Worm (Caenorhabditis elegans): ENCODE data around the gene F25H9.7.

Gene F25H9.7

DNA sequence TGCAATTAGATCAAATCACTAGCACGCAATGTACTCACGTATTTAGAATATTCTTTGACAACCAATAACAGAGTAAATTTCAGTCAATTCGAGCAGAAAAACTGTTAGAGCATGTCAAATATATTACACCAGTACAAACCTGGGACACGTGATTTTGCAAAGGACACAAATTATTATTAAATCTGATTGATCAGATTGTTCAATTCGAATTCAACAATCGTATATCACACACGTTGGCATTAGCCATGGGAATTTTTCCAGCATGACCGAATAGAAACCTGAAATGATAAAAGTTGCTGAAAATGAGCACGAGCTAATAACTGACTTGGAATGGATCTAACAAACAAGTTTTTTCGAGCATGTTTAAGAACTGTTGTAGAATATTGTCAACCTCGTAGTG lies 45.1 kb upstream of the F25H9.7 start, which contains the start of gene srv-9:
srv-9 (minus strand) TSS at position 101 of the 400 bp plus-strand sequence.
- TF ChIP-seq crh-2 (tag; optimal IDR thresholded peaks at IDR 0.05) (no peak), ztf-4 (tag; optimal IDR thresholded peaks at IDR 0.05) (no peak), sem-4 (tag; optimal IDR thresholded peaks at IDR 0.05) (no peak), lsy-2 (tag; optimal IDR thresholded peaks at IDR 0.05) (no peak), ama-1 (optimal IDR thresholded peaks at IDR 0.05) (no peak)

DNA sequence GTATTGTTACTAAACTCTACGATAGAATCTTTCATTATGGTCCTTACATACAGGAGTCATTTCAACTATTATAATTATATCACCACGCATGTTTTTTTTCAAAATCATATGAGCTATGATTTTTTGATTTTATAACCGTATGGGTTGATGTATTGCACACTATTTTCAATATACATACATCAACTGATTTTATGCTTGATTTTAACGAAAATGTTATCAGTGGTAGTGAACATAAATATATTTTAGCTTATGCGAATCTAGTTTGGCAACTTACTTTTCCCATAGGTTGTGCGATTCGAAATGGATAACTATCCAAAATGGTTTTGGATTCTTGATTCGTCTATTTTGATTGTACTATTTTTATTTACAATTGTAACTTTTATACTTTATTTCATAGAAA lies 44.6 kb upstream of the F25H9.7 start, which contains the start of gene srv-10:
srv-10 (plus strand) TSS at position 301 of the 400 bp plus-strand sequence.
- TF ChIP-seq ztf-4 (tag; optimal IDR thresholded peaks at IDR 0.05) (no peak), crh-2 (tag; optimal IDR thresholded peaks at IDR 0.05) (no peak), lsy-2 (tag; optimal IDR thresholded peaks at IDR 0.05) (no peak), nhr-25 (tag; optimal IDR thresholded peaks at IDR 0.05) (no peak)

DNA sequence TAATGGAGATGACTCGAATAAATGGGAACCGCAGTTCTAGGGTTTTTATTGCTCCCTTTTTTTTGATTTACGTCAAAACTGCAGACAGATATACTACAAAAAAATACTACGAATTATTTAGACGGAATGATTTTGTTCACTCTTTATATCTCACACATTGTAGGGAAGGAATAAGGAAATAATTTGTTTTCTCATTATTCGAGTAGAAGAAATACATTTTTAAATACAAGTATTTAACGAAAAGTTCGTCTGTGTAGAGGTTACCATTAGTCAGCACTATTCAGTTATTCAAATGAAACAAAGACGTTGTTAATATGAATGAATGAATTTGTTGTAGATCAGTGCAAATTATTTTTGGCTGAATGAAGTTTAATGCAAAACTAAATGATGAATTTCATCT lies 41.4 kb upstream of the F25H9.7 start, which contains the start of gene srd-18:
srd-18 (minus strand) TSS at position 101 of the 400 bp plus-strand sequence.
- no peak for TF ChIP-seq nhr-10 (tag; optimal IDR thresholded peaks at IDR 0.05)
- TF ChIP-seq ztf-1 (GFP tag; conservative IDR thresholded peaks at IDR 0.05): no peak

- no peak for TF ChIP-seq ZK546.5 (tag; optimal IDR thresholded peaks at IDR 0.05)
- no peak for TF ChIP-seq ztf-11 (tag; optimal IDR thresholded peaks at IDR 0.05)
- no peak for TF ChIP-seq elt-3 (tag; optimal IDR thresholded peaks at IDR 0.05)
- TF ChIP-seq zag-1 (tag; optimal IDR thresholded peaks at IDR 0.05): no peak
- no peak for TF ChIP-seq crh-2 (tag; optimal IDR thresholded peaks at IDR 0.05)
- TF ChIP-seq ceh-16 (tag; optimal IDR thresholded peaks at IDR 0.05): no peak
- TF ChIP-seq nhr-25 (tag; optimal IDR thresholded peaks at IDR 0.05): no peak
- TF ChIP-seq R02D3.7 (tag; optimal IDR thresholded peaks at IDR 0.05): no peak
- no peak for TF ChIP-seq ztf-4 (tag; optimal IDR thresholded peaks at IDR 0.05)
- no peak for TF ChIP-seq unc-39 (tag; optimal IDR thresholded peaks at IDR 0.05)
- TF ChIP-seq lsy-2 (tag; optimal IDR thresholded peaks at IDR 0.05): no peak
These were observed 40.8 kb upstream of the F25H9.7 start for ce11 chrV:13427378-13427777.

- no peak for TF ChIP-seq ZK546.5 (tag; optimal IDR thresholded peaks at IDR 0.05)
- no peak for TF ChIP-seq elt-1 (tag; optimal IDR thresholded peaks at IDR 0.05)
- no peak for TF ChIP-seq C34F6.9 (tag; optimal IDR thresholded peaks at IDR 0.05)
- no peak for TF ChIP-seq elt-3 (tag; optimal IDR thresholded peaks at IDR 0.05)
- no peak for TF ChIP-seq nhr-11 (tag; optimal IDR thresholded peaks at IDR 0.05)
- no peak for TF ChIP-seq skn-1 (tag; optimal IDR thresholded peaks at IDR 0.05)
- TF ChIP-seq crh-2 (tag; optimal IDR thresholded peaks at IDR 0.05): no peak
- no peak for TF ChIP-seq R02D3.7 (tag; optimal IDR thresholded peaks at IDR 0.05)
- no peak for TF ChIP-seq lin-11 (tag; optimal IDR thresholded peaks at IDR 0.05)
- TF ChIP-seq nhr-129 (tag; optimal IDR thresholded peaks at IDR 0.05): no peak
- no peak for TF ChIP-seq ztf-1 (GFP tag; conservative IDR thresholded peaks at IDR 0.05)
- TF ChIP-seq ceh-16 (tag; optimal IDR thresholded peaks at IDR 0.05): no peak
- TF ChIP-seq unc-62 (GFP tag; optimal IDR thresholded peaks at IDR 0.05): no peak
- TF ChIP-seq ztf-11 (tag; optimal IDR thresholded peaks at IDR 0.05): no peak
- no peak for TF ChIP-seq nhr-25 (tag; optimal IDR thresholded peaks at IDR 0.05)
- TF ChIP-seq snpc-4 (tag; optimal IDR thresholded peaks at IDR 0.05): no peak
- TF ChIP-seq ceh-82 (tag; optimal IDR thresholded peaks at IDR 0.05): no peak
- no peak for TF ChIP-seq gmeb-1 (tag; optimal IDR thresholded peaks at IDR 0.05)
- no peak for TF ChIP-seq blmp-1 (tag; optimal IDR thresholded peaks at IDR 0.05; ENCODE audit: insufficient read depth)
These were observed 39.5 kb upstream of the F25H9.7 start, which contains the start of gene srd-19 for ce11 chrV:13428660-13429059. Gene srd-19, minus strand, starts transcription at chrV:13428760.

DNA sequence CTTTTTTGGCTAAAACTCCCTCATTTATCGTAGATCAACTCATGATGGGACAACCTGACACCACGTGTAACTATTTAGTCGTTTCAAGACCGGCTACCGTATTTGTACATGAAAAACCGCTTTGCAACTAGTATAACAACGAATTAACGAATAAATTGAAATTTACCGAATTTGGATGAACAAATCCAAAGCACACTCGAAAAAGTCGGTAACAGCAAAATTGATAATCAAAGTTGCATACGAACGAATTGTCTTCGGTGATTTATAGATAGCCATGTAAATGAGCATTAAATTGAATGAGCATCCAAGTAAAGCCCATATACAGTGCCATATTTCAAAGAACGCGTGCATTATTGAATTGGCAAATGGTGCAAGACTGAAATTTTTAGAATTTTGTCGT lies 35.8 kb upstream of the F25H9.7 start, which contains the start of gene srd-17:
srd-17 (minus strand) TSS at position 351 of the 400 bp plus-strand sequence.
- TF ChIP-seq aly-2 (tag; optimal IDR thresholded peaks at IDR 0.05): no peak
- TF ChIP-seq mdl-1 (tag; optimal IDR thresholded peaks at IDR 0.05): no peak
- TF ChIP-seq lin-11 (tag; optimal IDR thresholded peaks at IDR 0.05): no peak
- TF ChIP-seq nhr-77 (tag; optimal IDR thresholded peaks at IDR 0.05): no peak
- TF ChIP-seq mab-5 (tag; optimal IDR thresholded peaks at IDR 0.05): no peak
- TF ChIP-seq nhr-237 (tag; optimal IDR thresholded peaks at IDR 0.05): no peak
- no peak for TF ChIP-seq nhr-21 (tag; optimal IDR thresholded peaks at IDR 0.05)
- no peak for TF ChIP-seq C34F6.9 (tag; optimal IDR thresholded peaks at IDR 0.05)
- no peak for TF ChIP-seq lin-39 (tag; optimal IDR thresholded peaks at IDR 0.05)

Measured in whole organism, L2 larva.